Fruit fly (Drosophila melanogaster) whole organism, prepupa: ENCODE data around the gene CG42709.

Experiments used
- Blimp-1 ChIP-seq: fragments of 200-800 bp; sonication (Bioruptor generic); optimal IDR thresholded peaks from 3 replicates; lab custom pipeline; 2017; ENCODE audit warnings: missing biosample characterization, missing genetic modification characterization, mild to moderate bottlenecking, moderate library complexity, missing genetic modification reagents
- CG11294 ChIP-seq: fragments of 200-800 bp; sonication (Bioruptor generic); IDR thresholded peaks from 2 replicates; pipeline ENCODE4 v1.3.6; 2022; ENCODE audit warnings: missing biosample characterization, missing genetic modification characterization
- CG34406 ChIP-seq: fragments of 200-800 bp; sonication (Bioruptor generic); optimal IDR thresholded peaks from 3 replicates; lab custom pipeline; 2016; ENCODE audit warnings: missing biosample characterization, missing genetic modification characterization
- CG4318 ChIP-seq: fragments of 200-800 bp; sonication (Bioruptor generic); optimal IDR thresholded peaks from 3 replicates; lab custom pipeline; 2017; ENCODE audit warnings: missing biosample characterization, mild to moderate bottlenecking, missing genetic modification characterization
- CG6276 ChIP-seq: fragments of 200-800 bp; sonication (Bioruptor generic); optimal IDR thresholded peaks from 2 replicates; lab custom pipeline; 2017; ENCODE audit warnings: missing biosample characterization, mild to moderate bottlenecking, missing genetic modification characterization
- CG6792 ChIP-seq: fragments of 200-800 bp; sonication (Bioruptor generic); optimal IDR thresholded peaks from 3 replicates; lab custom pipeline; 2016; ENCODE audit warnings: missing biosample characterization, missing genetic modification characterization
- Gug ChIP-seq: fragments of 200-800 bp; sonication (Bioruptor generic); IDR thresholded peaks from 2 replicates; pipeline ENCODE4 v1.3.6; 2022; ENCODE audit warnings: missing biosample characterization, missing genetic modification characterization
- Hr39 ChIP-seq: fragments of 200-800 bp; sonication (Bioruptor generic); optimal IDR thresholded peaks from 2 replicates; lab custom pipeline; 2016; ENCODE audit warnings: missing biosample characterization, missing genetic modification characterization
- OdsH ChIP-seq: fragments of 200-800 bp; sonication (Bioruptor generic); optimal IDR thresholded peaks from 3 replicates; lab custom pipeline; 2016; ENCODE audit warnings: missing biosample characterization, missing genetic modification characterization
- Sox14 ChIP-seq: fragments of 200-800 bp; sonication (Bioruptor generic); optimal IDR thresholded peaks from 3 replicates; lab custom pipeline; 2016; ENCODE audit warnings: missing biosample characterization, missing genetic modification characterization
- cyc ChIP-seq: fragments of 200-800 bp; sonication (Bioruptor generic); optimal IDR thresholded peaks from 3 replicates; lab custom pipeline; 2016; ENCODE audit warnings: missing biosample characterization, missing genetic modification characterization
- svp ChIP-seq: fragments of 200-800 bp; sonication (Bioruptor generic); peaks from one replicate; lab custom pipeline; 2016; ENCODE audit warnings: missing biosample characterization, missing genetic modification characterization

- TF ChIP-seq CG4318 (GFP tag; lab: Kevin White, UChicago) (no peak), Gug (GFP tag; lab: Robert Waterston, UW) (no peak), CG6792 (GFP tag; lab: Kevin White, UChicago) (no peak), CG11294 (GFP tag; lab: Robert Waterston, UW) (no peak), Hr39 (no peak), svp (GFP tag; lab: Kevin White, UChicago) (no peak), CG34406 (GFP tag; lab: Kevin White, UChicago) (no peak), Sox14 (peak; percentile 9), cyc (GFP tag; lab: Kevin White, UChicago) (no peak), CG6276 (GFP tag; lab: Kevin White, UChicago) (no peak), Blimp-1 (GFP tag; lab: Kevin White, UChicago) (no peak), OdsH (GFP tag; lab: Kevin White, UChicago) (no peak)
Observed at dm6 chr3L:12804730-12805170, 14.8 kb downstream of the CG42709 start, which contains the start of gene Atg1.
